Fruit fly (Drosophila melanogaster) whole organism, adult: ENCODE measurements around the gene CG33306.

Experiments used
- CG11617 ChIP-seq: fragments of 200-800 bp; sonication (Bioruptor generic); optimal IDR thresholded peaks from 2 replicates; lab custom pipeline; 2017; ENCODE audit warnings: mild to moderate bottlenecking, missing biosample characterization, missing genetic modification reagents, missing genetic modification characterization
- CG12768 ChIP-seq: fragments of 200-800 bp; sonication (Bioruptor generic); optimal IDR thresholded peaks from 2 replicates; lab custom pipeline; 2017; ENCODE audit warnings: missing biosample characterization, missing genetic modification characterization, mild to moderate bottlenecking, moderate library complexity, missing genetic modification reagents
- CG14711 ChIP-seq: fragments of 200-800 bp; sonication (Bioruptor generic); optimal IDR thresholded peaks from 2 replicates; lab custom pipeline; 2018; ENCODE audit warnings: missing biosample characterization, mild to moderate bottlenecking, missing genetic modification characterization, moderate library complexity
- CG1620 ChIP-seq: fragments of 200-800 bp; sonication (Bioruptor generic); optimal IDR thresholded peaks from 2 replicates; lab custom pipeline; 2016; ENCODE audit warnings: missing biosample characterization, missing genetic modification characterization
- CG33017 ChIP-seq: fragments of 200-800 bp; sonication (Bioruptor generic); optimal IDR thresholded peaks from 2 replicates; lab custom pipeline; 2018; ENCODE audit warnings: missing biosample characterization, mild to moderate bottlenecking, missing genetic modification characterization, moderate library complexity
- CG5204 ChIP-seq: fragments of 200-800 bp; sonication (Bioruptor generic); optimal IDR thresholded peaks from 2 replicates; lab custom pipeline; 2016; ENCODE audit warnings: missing biosample characterization, missing genetic modification characterization
- CG7045 ChIP-seq: fragments of 200-800 bp; sonication (Bioruptor generic); optimal IDR thresholded peaks from 2 replicates; lab custom pipeline; 2017; ENCODE audit warnings: missing biosample characterization, mild to moderate bottlenecking, missing genetic modification characterization
- CG7101 ChIP-seq: fragments of 200-800 bp; sonication (Bioruptor generic); optimal IDR thresholded peaks from 2 replicates; lab custom pipeline; 2018; ENCODE audit warnings: missing biosample characterization, mild to moderate bottlenecking, missing genetic modification characterization, moderate library complexity
- Clk ChIP-seq: fragments of 200-800 bp; sonication (Bioruptor generic); optimal IDR thresholded peaks from 2 replicates; lab custom pipeline; 2017; ENCODE audit warnings: missing biosample characterization, missing genetic modification characterization
- Crg-1 ChIP-seq: fragments of 200-800 bp; sonication (Bioruptor generic); optimal IDR thresholded peaks from 2 replicates; lab custom pipeline; 2016; ENCODE audit warnings: missing biosample characterization, missing genetic modification characterization
- Hr96 ChIP-seq: fragments of 200-800 bp; sonication (Bioruptor generic); optimal IDR thresholded peaks from 2 replicates; lab custom pipeline; 2016; ENCODE audit warnings: missing biosample characterization, missing genetic modification characterization
- Mnt ChIP-seq: fragments of 200-800 bp; sonication (Bioruptor generic); optimal IDR thresholded peaks from 2 replicates; lab custom pipeline; 2016; ENCODE audit warnings: missing biosample characterization, mild to moderate bottlenecking, missing genetic modification characterization
- bab1 ChIP-seq: fragments of 200-800 bp; sonication (Bioruptor generic); optimal IDR thresholded peaks from 3 replicates; lab custom pipeline; 2019; ENCODE audit warnings: missing biosample characterization, mild to moderate bottlenecking, missing genetic modification characterization, moderate library complexity
- cic ChIP-seq: fragments of 200-800 bp; sonication (Bioruptor generic); optimal IDR thresholded peaks from 2 replicates; lab custom pipeline; 2017; ENCODE audit warnings: missing biosample characterization, mild to moderate bottlenecking, missing genetic modification characterization, moderate library complexity
- cnc ChIP-seq, 2 experiments: fragments of >200 bp; optimal IDR thresholded peaks; 2 replicates each; lab custom pipeline; 2017
- kay ChIP-seq: fragments of 200-800 bp; sonication (Bioruptor generic); peaks from one replicate; lab custom pipeline; 2016; ENCODE audit warnings: missing biosample characterization, missing genetic modification characterization, borderline replicate concordance
- ovo ChIP-seq: fragments of 200-800 bp; sonication (Bioruptor generic); optimal IDR thresholded peaks from 2 replicates; lab custom pipeline; 2016; ENCODE audit warnings: missing biosample characterization, missing genetic modification characterization
- pad ChIP-seq: fragments of 200-800 bp; sonication (Bioruptor generic); optimal IDR thresholded peaks from 3 replicates; lab custom pipeline; 2017; ENCODE audit warnings: missing biosample characterization, missing genetic modification characterization, mild to moderate bottlenecking, moderate library complexity, missing genetic modification reagents
- tj ChIP-seq: fragments of 200-800 bp; sonication (Bioruptor generic); optimal IDR thresholded peaks from 3 replicates; lab custom pipeline; 2017; ENCODE audit warnings: missing biosample characterization, mild to moderate bottlenecking, missing genetic modification characterization, moderate library complexity
- toe ChIP-seq: fragments of 200-800 bp; sonication (Bioruptor generic); optimal IDR thresholded peaks from 2 replicates; lab custom pipeline; 2016; ENCODE audit warnings: missing biosample characterization, missing genetic modification characterization

The CG33306 gene

DNA sequence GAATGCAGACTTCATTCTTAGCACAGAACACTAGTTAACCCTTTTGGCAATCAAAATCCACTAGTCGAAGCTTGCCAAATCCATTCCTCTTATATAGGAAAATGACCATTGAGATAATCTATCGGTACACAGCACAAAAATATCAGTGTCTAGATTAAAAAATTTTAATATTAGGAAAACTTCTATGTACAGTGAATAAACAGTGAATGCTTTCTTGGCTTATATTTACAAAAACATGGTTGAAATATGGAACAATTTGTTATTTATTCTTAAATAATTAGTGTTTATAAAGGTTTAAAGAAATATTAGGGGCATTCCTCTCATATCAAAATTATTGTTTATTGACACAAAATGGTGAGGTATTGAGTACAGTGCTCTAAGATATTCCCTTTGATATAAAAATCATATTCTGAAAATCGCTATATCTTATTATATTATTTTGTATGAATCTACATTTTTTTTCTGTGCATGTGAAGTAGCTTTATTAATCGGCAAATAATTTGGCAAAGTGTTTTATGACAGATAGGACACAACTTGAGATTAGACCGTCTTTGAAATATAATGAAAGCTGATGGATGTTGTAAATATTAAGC is at the start of gene CG33306:
Gene CG33306 (minus strand): TSS at position 51 of the 593 bp plus-strand sequence.
- TF ChIP-seq CG11617 (GFP tag; lab: Kevin White, UChicago): peak; percentile 43
- peak; percentile 22 for TF ChIP-seq CG14711 (tag; lab: Kevin White, UChicago)
- TF ChIP-seq CG33017 (tag; lab: Kevin White, UChicago): peak; percentile 54
- TF ChIP-seq CG7101 (tag; lab: Kevin White, UChicago): peak; percentile 44
- no peak for TF ChIP-seq Mnt (GFP tag; lab: Kevin White, UChicago)
- no peak for TF ChIP-seq Crg-1 (GFP tag; lab: Kevin White, UChicago)
- no peak for TF ChIP-seq CG5204 (GFP tag; lab: Kevin White, UChicago)
- TF ChIP-seq Clk (GFP tag; lab: Kevin White, UChicago): no peak
- TF ChIP-seq CG7045: peak; percentile 5

- TF ChIP-seq CG5204 (GFP tag; lab: Kevin White, UChicago) (no peak), Crg-1 (GFP tag; lab: Kevin White, UChicago) (no peak), kay (GFP tag; lab: Kevin White, UChicago) (no peak), CG1620 (GFP tag; lab: Kevin White, UChicago) (no peak), Mnt (GFP tag; lab: Kevin White, UChicago) (no peak)
Observed at dm6 chr2L:13892826-13893225, 49.3 kb upstream of the CG33306 start.

- TF ChIP-seq toe (GFP tag; lab: Kevin White, UChicago): no peak
- TF ChIP-seq cic (GFP tag; lab: Kevin White, UChicago): no peak
- no peak for TF ChIP-seq Hr96 (GFP tag; lab: Kevin White, UChicago)
- TF ChIP-seq CG11617 (GFP tag; lab: Kevin White, UChicago): no peak
- TF ChIP-seq cnc (optimal IDR thresholded peaks at IDR 0.05; lab: Kevin White, UChicago): no peak
- TF ChIP-seq Crg-1 (GFP tag; lab: Kevin White, UChicago): no peak
- TF ChIP-seq Clk (GFP tag; lab: Kevin White, UChicago): no peak
- no peak for TF ChIP-seq CG12768 (GFP tag; lab: Kevin White, UChicago)
- TF ChIP-seq CG33017 (tag; lab: Kevin White, UChicago): no peak
- TF ChIP-seq CG7101 (tag; lab: Kevin White, UChicago): no peak
- no peak for TF ChIP-seq Mnt (GFP tag; lab: Kevin White, UChicago)
- no peak for TF ChIP-seq CG1620 (GFP tag; lab: Kevin White, UChicago)
- no peak for TF ChIP-seq bab1 (GFP tag; lab: Kevin White, UChicago)
- TF ChIP-seq CG7045: no peak
- no peak for TF ChIP-seq ovo (GFP tag; lab: Kevin White, UChicago)
- no peak for TF ChIP-seq kay (GFP tag; lab: Kevin White, UChicago)
- no peak for TF ChIP-seq tj (GFP tag; lab: Kevin White, UChicago)
Observed at dm6 chr2L:13889934-13890333, 46.4 kb upstream of the CG33306 start.

DNA sequence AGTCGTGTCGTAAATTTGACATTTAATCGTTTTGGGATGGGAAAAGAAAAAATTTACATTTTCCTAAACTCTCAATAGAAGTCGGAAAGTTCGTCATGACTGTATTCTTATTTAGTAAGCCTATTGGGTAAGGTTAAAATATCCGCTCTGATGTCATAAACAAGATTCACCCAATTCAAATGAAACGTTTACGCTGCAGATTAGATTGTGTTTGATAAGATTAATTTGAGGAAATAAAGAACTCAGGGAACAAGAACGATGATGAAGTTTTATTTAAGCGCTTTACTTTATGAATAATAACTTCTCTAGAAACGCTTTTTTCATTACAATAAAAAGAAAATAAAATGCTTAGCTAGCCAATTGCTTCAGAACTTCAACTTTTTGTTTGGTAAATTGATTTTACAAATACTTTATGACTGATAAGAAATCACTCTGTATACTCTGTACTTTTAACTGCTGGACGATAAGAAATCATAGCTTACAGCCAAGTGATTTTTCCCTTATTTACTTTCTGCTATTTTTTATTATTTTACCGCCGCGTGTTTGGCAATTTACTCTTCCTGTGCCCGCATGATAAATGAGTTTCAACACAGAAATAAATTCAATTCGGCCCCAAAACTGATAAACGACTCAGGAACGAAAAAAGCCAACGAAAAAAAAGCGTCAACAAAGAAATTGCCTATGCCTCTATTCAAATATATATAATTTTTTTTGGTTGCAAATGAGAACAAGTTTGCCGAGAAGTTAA is 43.0 kb upstream of the CG33306 start:
- TF ChIP-seq CG12768 (GFP tag; lab: Kevin White, UChicago) (peak; percentile 26), kay (GFP tag; lab: Kevin White, UChicago) (peak; percentile 87), CG1620 (GFP tag; lab: Kevin White, UChicago) (no peak), Clk (GFP tag; lab: Kevin White, UChicago) (no peak), Mnt (GFP tag; lab: Kevin White, UChicago) (peak; percentile 2), CG14711 (tag; lab: Kevin White, UChicago) (no peak), toe (GFP tag; lab: Kevin White, UChicago) (no peak), CG7045 (peak; percentile 8), bab1 (GFP tag; lab: Kevin White, UChicago) (no peak), cic (GFP tag; lab: Kevin White, UChicago) (peak; percentile 72), CG7101 (tag; lab: Kevin White, UChicago) (no peak), CG11617 (GFP tag; lab: Kevin White, UChicago) (no peak), pad (no peak), cnc (optimal IDR thresholded peaks at IDR 0.05; lab: Kevin White, UChicago) (no peak), tj (GFP tag; lab: Kevin White, UChicago) (no peak), Hr96 (GFP tag; lab: Kevin White, UChicago) (no peak), ovo (GFP tag; lab: Kevin White, UChicago) (no peak), CG5204 (GFP tag; lab: Kevin White, UChicago) (no peak), CG33017 (tag; lab: Kevin White, UChicago) (no peak), Crg-1 (GFP tag; lab: Kevin White, UChicago) (no peak)

DNA sequence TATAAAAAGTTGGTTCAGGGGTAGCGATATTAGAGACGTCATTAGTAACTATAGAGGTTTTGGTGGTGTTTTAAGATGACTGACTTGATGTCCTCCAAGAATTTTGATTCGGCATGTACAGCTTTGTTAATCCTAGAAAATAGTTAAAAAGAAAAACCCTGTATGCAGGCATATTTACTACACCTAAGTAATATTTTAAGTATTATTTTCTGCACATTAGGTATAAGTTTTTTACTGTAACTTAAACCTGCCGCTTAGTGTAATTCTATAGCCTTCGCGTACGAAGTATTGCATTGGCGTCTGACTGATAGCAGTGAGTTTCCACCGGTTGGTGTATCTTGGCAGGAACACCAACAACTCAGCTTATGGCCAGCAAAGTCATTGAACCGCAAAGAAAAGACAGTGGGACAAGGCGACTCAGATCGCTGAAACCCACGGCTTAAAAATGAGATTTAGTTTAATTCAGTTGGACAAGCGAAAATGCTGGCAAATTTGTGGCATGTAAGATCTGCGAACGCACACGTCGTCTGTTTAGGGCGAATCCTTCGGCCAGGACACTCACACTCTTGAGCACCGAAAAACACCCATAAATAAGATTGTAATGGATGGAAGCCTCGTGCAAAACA is 41.2 kb upstream of the CG33306 start:
- no peak for TF ChIP-seq toe (GFP tag; lab: Kevin White, UChicago)
- TF ChIP-seq CG11617 (GFP tag; lab: Kevin White, UChicago): no peak
- TF ChIP-seq Mnt (GFP tag; lab: Kevin White, UChicago): no peak
- no peak for TF ChIP-seq Hr96 (GFP tag; lab: Kevin White, UChicago)
- peak; percentile 1 for TF ChIP-seq tj (GFP tag; lab: Kevin White, UChicago)
